Fruit fly (Drosophila melanogaster): ENCODE measurements around the gene CG34447.

The CG34447 gene

dm6 chr2L:2420490-2420889 lies 677 bp upstream of the CG34447 start, which contains the start of gene CG9886 (continued):
- TF ChIP-seq ato (GFP tag; IDR thresholded peaks at IDR 0.05; ENCODE audit: partially characterized antibody), result no peak
- peak; percentile 52 for TF ChIP-seq CG12299 (tag; optimal IDR thresholded peaks at IDR 0.05)
- TF ChIP-seq D (optimal IDR thresholded peaks at IDR 0.05), result no peak
- peak; percentile 14 for TF ChIP-seq D (GFP tag; optimal IDR thresholded peaks at IDR 0.05)
- peak; percentile 16 for TF ChIP-seq CG12744 (GFP tag; optimal IDR thresholded peaks at IDR 0.05)
- peak; percentile 57 for TF ChIP-seq CG7556 (GFP tag; optimal IDR thresholded peaks at IDR 0.05)
- TF ChIP-seq Gug (GFP tag; IDR thresholded peaks at IDR 0.05), result no peak
- TF ChIP-seq CG6689 (GFP tag; IDR thresholded peaks at IDR 0.05), result peak; percentile 43; the same call in 1 of the 2 replicates
- TF ChIP-seq CG4328 (GFP tag; optimal IDR thresholded peaks at IDR 0.05), result no peak
- peak; percentile 60 for TF ChIP-seq Lhr (GFP tag; optimal IDR thresholded peaks at IDR 0.05)
- peak; percentile 33; the same call in 1 of the 2 replicates for TF ChIP-seq onecut (GFP tag; IDR thresholded peaks at IDR 0.05)
- TF ChIP-seq CkIIα-i1 (GFP tag; IDR thresholded peaks at IDR 0.05), result no peak
- TF ChIP-seq Rx (GFP tag; IDR thresholded peaks at IDR 0.05), result no peak
- peak; percentile 49 for TF ChIP-seq ind (GFP tag; optimal IDR thresholded peaks at IDR 0.05)
- peak; percentile 84 for TF ChIP-seq CG31441 (GFP tag; IDR thresholded peaks at IDR 0.05)
- peak; percentile 70 for TF ChIP-seq Dp (GFP tag; optimal IDR thresholded peaks at IDR 0.05)
- no peak for TF ChIP-seq gsb (GFP tag; IDR thresholded peaks at IDR 0.05)
- TF ChIP-seq CG8290 (GFP tag; optimal IDR thresholded peaks at IDR 0.05), result peak; percentile 23
- TF ChIP-seq CG8290 (tag; optimal IDR thresholded peaks at IDR 0.05), result no peak
- peak; percentile 77 for TF ChIP-seq Fer1 (GFP tag; optimal IDR thresholded peaks at IDR 0.05)
- no peak for TF ChIP-seq CG6175 (GFP tag; IDR thresholded peaks at IDR 0.05)
- TF ChIP-seq gcm (GFP tag; optimal IDR thresholded peaks at IDR 0.05), result peak; percentile 64
- peak; percentile 29 for TF ChIP-seq CG13123 (GFP tag; optimal IDR thresholded peaks at IDR 0.05)
- peak; percentile 74 for TF ChIP-seq CG18262 (tag; optimal IDR thresholded peaks at IDR 0.05)
- peak; percentile 66 for TF ChIP-seq CG10147 (GFP tag; optimal IDR thresholded peaks at IDR 0.05)
- TF ChIP-seq Trl (optimal IDR thresholded peaks at IDR 0.05), result no peak
- TF ChIP-seq Trl (GFP tag; optimal IDR thresholded peaks at IDR 0.05), result no peak
- TF ChIP-seq croc (GFP tag; conservative IDR thresholded peaks at IDR 0.05), result peak; percentile 43; the same call in 2 of the 3 replicates
- TF ChIP-seq CG11723 (GFP tag; optimal IDR thresholded peaks at IDR 0.05), result no peak
- peak; percentile 47; the same call in 1 of the 2 replicates for TF ChIP-seq ttk (GFP tag; IDR thresholded peaks at IDR 0.05)
- peak; percentile 72 for TF ChIP-seq CG15601 (tag; optimal IDR thresholded peaks at IDR 0.05)
- TF ChIP-seq CG11695 (GFP tag; IDR thresholded peaks at IDR 0.05), result 0 out of 3 replicates have a peak, but pooled peaks have one; percentile 63
- no peak for TF ChIP-seq CG34376 (GFP tag; optimal IDR thresholded peaks at IDR 0.05)
- TF ChIP-seq CG10431 (GFP tag; optimal IDR thresholded peaks at IDR 0.05), result no peak
- peak; percentile 87 for TF ChIP-seq gem (tag; optimal IDR thresholded peaks at IDR 0.05)
- peak; percentile 59 for TF ChIP-seq CTCF (GFP tag; optimal IDR thresholded peaks at IDR 0.05)
- TF ChIP-seq CG13775 (GFP tag; optimal IDR thresholded peaks at IDR 0.05), result peak; percentile 67
- no peak for TF ChIP-seq HmgD (GFP tag; optimal IDR thresholded peaks at IDR 0.05)
- TF ChIP-seq CG15269 (tag; optimal IDR thresholded peaks at IDR 0.05), result peak; percentile 71
- peak; percentile 64 for TF ChIP-seq CG2120 (GFP tag; optimal IDR thresholded peaks at IDR 0.05)
- peak; percentile 49 for TF ChIP-seq sob (GFP tag; IDR thresholded peaks at IDR 0.05)
- no peak for TF ChIP-seq CG10274 (GFP tag; optimal IDR thresholded peaks at IDR 0.05)
- no peak for TF ChIP-seq CG11093 (GFP tag; IDR thresholded peaks at IDR 0.05)
- no peak for TF ChIP-seq CG15073 (GFP tag; optimal IDR thresholded peaks at IDR 0.05)
- TF ChIP-seq CG1603 (tag; optimal IDR thresholded peaks at IDR 0.05), result peak; percentile 38
- no peak for TF ChIP-seq z (GFP tag; IDR thresholded peaks at IDR 0.05)
- no peak for TF ChIP-seq Scr (GFP tag; IDR thresholded peaks at IDR 0.05; ENCODE audit: partially characterized antibody)
- TF ChIP-seq tio (GFP tag; optimal IDR thresholded peaks at IDR 0.05), result peak; percentile 21
- TF ChIP-seq jing (GFP tag; optimal IDR thresholded peaks at IDR 0.05), result peak; percentile 21
- peak; percentile 60 for TF ChIP-seq gfzf (GFP tag; optimal IDR thresholded peaks at IDR 0.05)
- TF ChIP-seq Hmr (GFP tag; optimal IDR thresholded peaks at IDR 0.05), result peak; percentile 55
- peak; percentile 77 for TF ChIP-seq CG14710 (tag; optimal IDR thresholded peaks at IDR 0.05)
- TF ChIP-seq CG32767 (GFP tag; IDR thresholded peaks at IDR 0.05), result peak; percentile 54; the same call in 1 of the 2 replicates

Measured in whole organism, embryonic.